Fruit fly (Drosophila melanogaster): Measurements from ENCODE around the gene Archease.
A peak's percentile ranks its signal among the peaks of the same experiment; 100 is the strongest.

Gene Archease

DNA sequence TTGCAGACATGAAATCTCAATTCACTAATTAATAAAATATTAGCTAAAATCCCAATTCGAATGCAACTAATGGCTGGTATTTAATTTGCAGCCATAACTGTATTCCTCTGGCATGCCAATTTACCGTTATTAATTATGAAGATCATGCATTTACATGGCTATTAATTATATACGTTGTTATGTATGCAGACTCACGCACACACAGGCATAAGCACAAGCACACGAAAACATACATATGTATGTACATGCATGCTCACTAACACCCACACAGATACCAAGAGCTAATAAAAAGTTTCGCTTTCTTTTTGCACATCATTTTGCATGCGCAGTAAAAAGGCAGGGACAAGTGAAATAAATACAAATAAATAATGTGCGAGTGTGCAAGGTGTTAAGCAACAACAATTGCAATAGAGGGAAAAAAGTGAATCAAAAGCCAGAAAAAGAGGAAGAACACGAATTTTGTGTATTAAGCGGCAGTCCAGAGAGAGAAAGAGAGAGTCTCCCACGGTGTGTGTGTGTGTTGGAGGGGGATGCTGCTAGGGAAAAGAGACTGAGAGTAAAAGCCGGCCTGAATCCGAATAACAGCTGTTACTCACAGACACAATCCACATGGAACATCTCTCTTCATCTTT is 32.4 kb downstream of the Archease start (continued):
- TF ChIP-seq tgo (GFP tag; IDR thresholded peaks at IDR 0.05) (no peak), bowl (GFP tag; IDR thresholded peaks at IDR 0.05) (no peak), scrt (GFP tag; optimal IDR thresholded peaks at IDR 0.05) (no peak), CG1792 (GFP tag; optimal IDR thresholded peaks at IDR 0.05) (no peak), btn (GFP tag; optimal IDR thresholded peaks at IDR 0.05) (no peak), mld (GFP tag; IDR thresholded peaks at IDR 0.05; ENCODE audit: partially characterized antibody) (no peak), D19A (tag; optimal IDR thresholded peaks at IDR 0.05) (no peak), CG6791 (GFP tag; IDR thresholded peaks at IDR 0.05; ENCODE audit: partially characterized antibody) (no peak), CG43689 (GFP tag; IDR thresholded peaks at IDR 0.05) (no peak), nerfin-1 (tag; optimal IDR thresholded peaks at IDR 0.05) (no peak), Dip2 (GFP tag; IDR thresholded peaks at IDR 0.05) (no peak), h (optimal IDR thresholded peaks at IDR 0.05) (no peak), jing (GFP tag; optimal IDR thresholded peaks at IDR 0.05) (no peak), HLH4C (GFP tag; IDR thresholded peaks at IDR 0.05; ENCODE audit: partially characterized antibody) (no peak), CG11560 (tag; IDR thresholded peaks at IDR 0.05) (no peak), CG11093 (GFP tag; IDR thresholded peaks at IDR 0.05) (no peak), dati (GFP tag; IDR thresholded peaks at IDR 0.05) (no peak), CG17328 (GFP tag; IDR thresholded peaks at IDR 0.05) (no peak), Fer1 (GFP tag; optimal IDR thresholded peaks at IDR 0.05) (no peak), Fer3 (tag; optimal IDR thresholded peaks at IDR 0.05) (no peak), CG9817 (tag; optimal IDR thresholded peaks at IDR 0.05) (no peak), E2f2 (GFP tag; IDR thresholded peaks at IDR 0.05) (no peak), CG11456 (GFP tag; IDR thresholded peaks at IDR 0.05) (no peak), CG9437 (GFP tag; optimal IDR thresholded peaks at IDR 0.05) (peak; percentile 7), tup (GFP tag; optimal IDR thresholded peaks at IDR 0.05) (no peak), CrebB (tag; optimal IDR thresholded peaks at IDR 0.05) (no peak), CG10565 (GFP tag; optimal IDR thresholded peaks at IDR 0.05) (no peak), CG34224 (GFP tag; IDR thresholded peaks at IDR 0.05; ENCODE audit: partially characterized antibody) (no peak), CG6272 (GFP tag; IDR thresholded peaks at IDR 0.05) (no peak), CG7786 (GFP tag; optimal IDR thresholded peaks at IDR 0.05) (no peak), CG12391 (tag; optimal IDR thresholded peaks at IDR 0.05) (no peak), CG4282 (GFP tag; optimal IDR thresholded peaks at IDR 0.05) (no peak), org-1 (GFP tag; optimal IDR thresholded peaks at IDR 0.05) (no peak), her (GFP tag; optimal IDR thresholded peaks at IDR 0.05) (no peak), Six4 (GFP tag; optimal IDR thresholded peaks at IDR 0.05) (no peak), bsh (GFP tag; optimal IDR thresholded peaks at IDR 0.05) (peak in 1 of 2 experiments; percentile 56), cwo (GFP tag; optimal IDR thresholded peaks at IDR 0.05) (no peak), CG32772 (GFP tag; IDR thresholded peaks at IDR 0.05) (no peak), crp (GFP tag; optimal IDR thresholded peaks at IDR 0.05) (peak in 1 of 2 experiments; percentile 58), mirr (GFP tag; optimal IDR thresholded peaks at IDR 0.05) (no peak), al (GFP tag; IDR thresholded peaks at IDR 0.05) (no peak), cad (GFP tag; optimal IDR thresholded peaks at IDR 0.05) (no peak), eve (GFP tag; optimal IDR thresholded peaks at IDR 0.05) (peak in 1 of 2 experiments; percentile 45), CG2712 (tag; optimal IDR thresholded peaks at IDR 0.05) (no peak), CG10366 (GFP tag; IDR thresholded peaks at IDR 0.05) (no peak), Ets97D (GFP tag; optimal IDR thresholded peaks at IDR 0.05) (no peak), chm (GFP tag; IDR thresholded peaks at IDR 0.05) (no peak), pros (GFP tag; optimal IDR thresholded peaks at IDR 0.05) (peak; percentile 38), fu2 (GFP tag; optimal IDR thresholded peaks at IDR 0.05) (no peak), CG6813 (GFP tag; optimal IDR thresholded peaks at IDR 0.05) (no peak), nom (GFP tag; optimal IDR thresholded peaks at IDR 0.05) (peak; percentile 67)
